Fruit fly (Drosophila melanogaster) whole organism, embryonic: ENCODE data around the gene Tsf2.

Experiments used
- Antp ChIP-seq: fragments of 200-800 bp; sonication (Bioruptor generic); optimal IDR thresholded peaks from 3 replicates; lab custom pipeline; 2016; ENCODE audit warnings: missing biosample characterization, missing genetic modification characterization
- Bgb ChIP-seq: fragments of 200-800 bp; sonication (Bioruptor generic); IDR thresholded peaks from 2 replicates; pipeline ENCODE4 v1.3.6; 2022; ENCODE audit warnings: missing biosample characterization, missing genetic modification characterization; ENCODE audit not compliant: partially characterized antibody
- Bteb2 ChIP-seq: fragments of 200-800 bp; sonication (Bioruptor generic); optimal IDR thresholded peaks from 2 replicates; lab custom pipeline; 2016; ENCODE audit warnings: missing biosample characterization, missing genetic modification characterization
- CG10959 ChIP-seq: fragments of 200-800 bp; sonication (Bioruptor generic); IDR thresholded peaks from 2 replicates; pipeline ENCODE4 v1.3.6; 2022; ENCODE audit warnings: missing biosample characterization, missing genetic modification characterization
- CG10979 ChIP-seq: fragments of 200-800 bp; sonication (Bioruptor generic); optimal IDR thresholded peaks from 2 replicates; lab custom pipeline; 2018; ENCODE audit warnings: missing biosample characterization, mild to moderate bottlenecking, missing genetic modification characterization, moderate library complexity
- CG12299 ChIP-seq: fragments of 200-800 bp; sonication (Bioruptor generic); optimal IDR thresholded peaks from 2 replicates; lab custom pipeline; 2018; ENCODE audit warnings: missing biosample characterization, mild to moderate bottlenecking, missing genetic modification characterization
- CG1529 ChIP-seq: fragments of 200-800 bp; sonication (Bioruptor generic); optimal IDR thresholded peaks from 3 replicates; lab custom pipeline; 2018; ENCODE audit warnings: missing biosample characterization, missing genetic modification characterization
- CG30403 ChIP-seq: fragments of 200-800 bp; sonication (Bioruptor generic); optimal IDR thresholded peaks from 3 replicates; lab custom pipeline; 2016; ENCODE audit warnings: missing biosample characterization, missing genetic modification characterization
- CG33557 ChIP-seq: fragments of 200-800 bp; sonication (Bioruptor generic); optimal IDR thresholded peaks from 2 replicates; lab custom pipeline; 2019; ENCODE audit warnings: missing biosample characterization, mild to moderate bottlenecking, missing genetic modification characterization, moderate library complexity
- CG4404 ChIP-seq: fragments of 200-800 bp; sonication (Bioruptor generic); IDR thresholded peaks from 2 replicates; pipeline ENCODE4 v1.3.6; 2022; ENCODE audit warnings: missing biosample characterization, missing genetic modification characterization
- CG5180 ChIP-seq: fragments of 200-800 bp; sonication (Bioruptor generic); optimal IDR thresholded peaks from 3 replicates; lab custom pipeline; 2017; ENCODE audit warnings: missing biosample characterization, missing genetic modification characterization, mild to moderate bottlenecking, moderate library complexity, missing genetic modification reagents
- CG5245 ChIP-seq: fragments of 200-800 bp; sonication (Bioruptor generic); optimal IDR thresholded peaks from 3 replicates; lab custom pipeline; 2016; ENCODE audit warnings: missing biosample characterization, missing genetic modification characterization
- CG7271 ChIP-seq: fragments of 200-800 bp; sonication (Bioruptor generic); optimal IDR thresholded peaks from 2 replicates; lab custom pipeline; 2018; ENCODE audit warnings: missing biosample characterization, mild to moderate bottlenecking, missing genetic modification characterization, moderate library complexity
- CG7745 ChIP-seq: fragments of 200-800 bp; sonication (Bioruptor generic); optimal IDR thresholded peaks from 2 replicates; lab custom pipeline; 2018; ENCODE audit warnings: missing biosample characterization, mild to moderate bottlenecking, missing genetic modification characterization, moderate library complexity
- CG8944 ChIP-seq: fragments of 200-800 bp; sonication (Bioruptor generic); optimal IDR thresholded peaks from 3 replicates; lab custom pipeline; 2016; ENCODE audit warnings: missing biosample characterization, missing genetic modification characterization
- Camta ChIP-seq: fragments of 200-800 bp; sonication (Bioruptor generic); optimal IDR thresholded peaks from 2 replicates; lab custom pipeline; 2016; ENCODE audit warnings: missing biosample characterization, missing genetic modification characterization
- Dfd ChIP-seq, 2 experiments: fragments of >200 bp; optimal IDR thresholded peaks; 2 replicates each; lab custom pipeline; 2017; ENCODE audit warnings: missing biosample characterization in 2 of 2, missing genetic modification characterization in 2 of 2
- Dp ChIP-seq: fragments of 200-800 bp; sonication (Bioruptor generic); optimal IDR thresholded peaks from 2 replicates; lab custom pipeline; 2018; ENCODE audit warnings: missing biosample characterization, mild to moderate bottlenecking, missing genetic modification characterization, moderate library complexity
- GATAe ChIP-seq: fragments of 200-800 bp; sonication (Bioruptor generic); conservative IDR thresholded peaks from 2 replicates; pipeline ENCODE4 v1.3.6; 2022; ENCODE audit warnings: missing biosample characterization, missing genetic modification characterization
- Gug ChIP-seq: fragments of 200-800 bp; sonication (Bioruptor generic); IDR thresholded peaks from 4 replicates; pipeline ENCODE4 v1.3.6; 2022; ENCODE audit warnings: missing biosample characterization, missing genetic modification characterization
- HLHmδ ChIP-seq: fragments of 200-800 bp; sonication (Bioruptor generic); optimal IDR thresholded peaks from 2 replicates; lab custom pipeline; 2018; ENCODE audit warnings: missing biosample characterization, mild to moderate bottlenecking, missing genetic modification characterization, moderate library complexity
- Kr ChIP-seq: fragments of 200-800 bp; sonication (Bioruptor generic); optimal IDR thresholded peaks from 2 replicates; lab custom pipeline; 2017; ENCODE audit warnings: missing biosample characterization, mild to moderate bottlenecking, missing genetic modification characterization
- Lhr ChIP-seq: fragments of 200-800 bp; sonication (Bioruptor generic); optimal IDR thresholded peaks from 3 replicates; lab custom pipeline; 2017; ENCODE audit warnings: mild to moderate bottlenecking, missing biosample characterization, missing genetic modification reagents, missing genetic modification characterization
- MESR4 ChIP-seq: fragments of 200-800 bp; sonication (Bioruptor generic); optimal IDR thresholded peaks from 2 replicates; lab custom pipeline; 2018; ENCODE audit warnings: missing biosample characterization, mild to moderate bottlenecking, missing genetic modification characterization, moderate library complexity
- Mad ChIP-seq: fragments of 200-800 bp; sonication (Bioruptor generic); optimal IDR thresholded peaks from 2 replicates; lab custom pipeline; 2016; ENCODE audit warnings: missing biosample characterization, missing genetic modification characterization
- Max ChIP-seq: fragments of 200-800 bp; sonication (Bioruptor generic); optimal IDR thresholded peaks from 2 replicates; lab custom pipeline; 2016; ENCODE audit warnings: missing biosample characterization, mild to moderate bottlenecking, missing genetic modification characterization
- Ptx1 ChIP-seq: fragments of 200-800 bp; sonication (Bioruptor generic); IDR thresholded peaks from 2 replicates; pipeline ENCODE4 v1.3.6; 2022; ENCODE audit warnings: missing biosample characterization, missing genetic modification characterization
- TFAM ChIP-seq: fragments of 200-800 bp; sonication (Bioruptor generic); optimal IDR thresholded peaks from 2 replicates; lab custom pipeline; 2017; ENCODE audit warnings: missing biosample characterization, missing genetic modification characterization, inconsistent platforms
- YL-1 ChIP-seq: fragments of 200-800 bp; sonication (Bioruptor generic); optimal IDR thresholded peaks from 3 replicates; lab custom pipeline; 2017; ENCODE audit warnings: missing biosample characterization, mild to moderate bottlenecking, missing genetic modification characterization
- ase ChIP-seq: fragments of 200-800 bp; sonication (Bioruptor generic); IDR thresholded peaks from 3 replicates; pipeline ENCODE4 v1.3.6; 2022; ENCODE audit warnings: missing biosample characterization, missing genetic modification characterization
- ato ChIP-seq: fragments of 200-800 bp; sonication (Bioruptor generic); IDR thresholded peaks from 2 replicates; pipeline ENCODE4 v1.3.6; 2022; ENCODE audit warnings: missing biosample characterization, missing genetic modification characterization; ENCODE audit not compliant: partially characterized antibody
- chif ChIP-seq, 2 experiments: fragments of 200-800 bp; sonication (Bioruptor generic); optimal IDR thresholded peaks; 3 replicates each; lab custom pipeline; 2016; ENCODE audit warnings: missing biosample characterization in 2 of 2, missing genetic modification characterization in 2 of 2
- chm ChIP-seq: fragments of 200-800 bp; sonication (Bioruptor generic); IDR thresholded peaks from 2 replicates; pipeline ENCODE4 v1.3.6; 2022; ENCODE audit warnings: missing biosample characterization, missing genetic modification characterization
- dan ChIP-seq: fragments of 200-800 bp; sonication (Bioruptor generic); IDR thresholded peaks from 2 replicates; pipeline ENCODE4 v1.3.6; 2022; ENCODE audit warnings: missing biosample characterization, missing genetic modification characterization
- ewg ChIP-seq: fragments of 200-800 bp; sonication (Bioruptor generic); optimal IDR thresholded peaks from 3 replicates; lab custom pipeline; 2017; ENCODE audit warnings: mild to moderate bottlenecking, missing biosample characterization, missing genetic modification reagents, missing genetic modification characterization
- gce ChIP-seq: fragments of 200-800 bp; sonication (Bioruptor generic); IDR thresholded peaks from 3 replicates; pipeline ENCODE4 v1.3.6; 2022; ENCODE audit warnings: missing biosample characterization, missing genetic modification characterization
- gcm2 ChIP-seq: fragments of 200-800 bp; sonication (Bioruptor generic); optimal IDR thresholded peaks from 2 replicates; lab custom pipeline; 2016; ENCODE audit warnings: missing biosample characterization, missing genetic modification characterization
- her ChIP-seq: fragments of 200-800 bp; sonication (Bioruptor generic); optimal IDR thresholded peaks from 2 replicates; lab custom pipeline; 2016; ENCODE audit warnings: missing biosample characterization, missing genetic modification characterization
- hth ChIP-seq: fragments of >200 bp; optimal IDR thresholded peaks from 2 replicates; lab custom pipeline; 2017; ENCODE audit warnings: inconsistent platforms
- kni ChIP-seq: fragments of 200-800 bp; sonication (Bioruptor generic); optimal IDR thresholded peaks from 3 replicates; lab custom pipeline; 2017; ENCODE audit warnings: mild to moderate bottlenecking, missing biosample characterization, missing genetic modification reagents, missing genetic modification characterization
- nau ChIP-seq: fragments of 200-800 bp; sonication (Bioruptor generic); optimal IDR thresholded peaks from 3 replicates; lab custom pipeline; 2017; ENCODE audit warnings: missing biosample characterization, mild to moderate bottlenecking, missing genetic modification characterization, missing genetic modification reagents
- onecut ChIP-seq: fragments of 200-800 bp; sonication (Bioruptor generic); IDR thresholded peaks from 2 replicates; pipeline ENCODE4 v1.3.6; 2022; ENCODE audit warnings: missing biosample characterization, missing genetic modification characterization
- sd ChIP-seq: fragments of 200-800 bp; sonication (Bioruptor generic); optimal IDR thresholded peaks from 3 replicates; lab custom pipeline; 2018; ENCODE audit warnings: missing biosample characterization, mild to moderate bottlenecking, missing genetic modification characterization, moderate library complexity
- sima ChIP-seq: fragments of 200-800 bp; sonication (Bioruptor generic); optimal IDR thresholded peaks from 2 replicates; lab custom pipeline; 2016; ENCODE audit warnings: missing biosample characterization, missing genetic modification characterization
- sisA ChIP-seq: fragments of 200-800 bp; sonication (Bioruptor generic); IDR thresholded peaks from 2 replicates; pipeline ENCODE4 v1.3.6; 2022; ENCODE audit warnings: missing biosample characterization, missing genetic modification characterization
- slp2 ChIP-seq: fragments of 200-800 bp; sonication (Bioruptor generic); optimal IDR thresholded peaks from 2 replicates; lab custom pipeline; 2016; ENCODE audit warnings: missing biosample characterization, missing genetic modification characterization
- tin ChIP-seq: fragments of 200-800 bp; sonication (Bioruptor generic); optimal IDR thresholded peaks from 3 replicates; lab custom pipeline; 2016; ENCODE audit warnings: missing biosample characterization, missing genetic modification characterization
- tll ChIP-seq, 2 experiments: fragments of 200-800 bp in 1 of 2; fragments of >200 bp in 1 of 2; sonication (Bioruptor generic) in 1 of 2; optimal IDR thresholded peaks; 2 replicates each; lab custom pipeline; 2017 to 2019; ENCODE audit warnings: missing biosample characterization in 2 of 2, missing genetic modification characterization in 2 of 2, mild to moderate bottlenecking in 1 of 2, moderate library complexity in 1 of 2
- vvl ChIP-seq: fragments of 200-800 bp; sonication (Bioruptor generic); IDR thresholded peaks from 2 replicates; pipeline ENCODE4 v1.3.6; 2022; ENCODE audit warnings: missing biosample characterization, missing genetic modification characterization
- wdn ChIP-seq: fragments of 200-800 bp; sonication (Bioruptor generic); IDR thresholded peaks from 2 replicates; pipeline ENCODE4 v1.3.6; 2022; ENCODE audit warnings: missing biosample characterization, missing genetic modification characterization
- yki ChIP-seq: fragments of >200 bp; optimal IDR thresholded peaks from 3 replicates; lab custom pipeline; 2018

The Tsf2 gene

dm6 chr3L:12572366-12572765 lies 38.8 kb upstream of the Tsf2 start, which contains the start of gene sowah (continued):
- TF ChIP-seq CG30403 (GFP tag; lab: Kevin White, UChicago): peak; percentile 4
- TF ChIP-seq ase: peak; percentile 66; the same call in 2 of the 3 replicates
- TF ChIP-seq vvl (GFP tag; lab: Robert Waterston, UW): peak; percentile 65; the same call in 1 of the 2 replicates
- TF ChIP-seq hth: no peak
- TF ChIP-seq MESR4 (GFP tag; lab: Kevin White, UChicago): peak; percentile 67
- TF ChIP-seq slp2 (GFP tag; lab: Kevin White, UChicago): peak; percentile 25
- TF ChIP-seq sisA (GFP tag; lab: Robert Waterston, UW): no peak; the same call in 1 of the 2 replicates
- TF ChIP-seq CG10959 (GFP tag; lab: Robert Waterston, UW): peak; percentile 7; the same call in 1 of the 2 replicates
- peak; percentile 10 for TF ChIP-seq CG5245 (GFP tag; lab: Kevin White, UChicago)
- peak; percentile 60 for TF ChIP-seq Max (GFP tag; lab: Kevin White, UChicago)
- no peak for TF ChIP-seq Kr (GFP tag; lab: Kevin White, UChicago)
- TF ChIP-seq gce: no peak
- peak; percentile 48; the same call in 1 of the 2 replicates for TF ChIP-seq ato (GFP tag; lab: Robert Waterston, UW)
- TF ChIP-seq onecut: no peak
- peak; percentile 11 for TF ChIP-seq Bteb2 (GFP tag; lab: Kevin White, UChicago)
- TF ChIP-seq Bgb (GFP tag; lab: Robert Waterston, UW): peak; percentile 25; the same call in 1 of the 2 replicates
- no peak for TF ChIP-seq kni (GFP tag; lab: Kevin White, UChicago)
- TF ChIP-seq CG4404 (GFP tag; lab: Robert Waterston, UW): no peak
- peak; percentile 30 for TF ChIP-seq HLHmδ (GFP tag; lab: Kevin White, UChicago)
- TF ChIP-seq TFAM (GFP tag; lab: Kevin White, UChicago): no peak
- no peak for TF ChIP-seq GATAe (GFP tag; lab: Robert Waterston, UW)
- TF ChIP-seq sima (GFP tag; lab: Kevin White, UChicago): no peak
- no peak for TF ChIP-seq gcm2 (GFP tag; lab: Kevin White, UChicago)
- no peak for TF ChIP-seq Dfd (GFP tag; optimal IDR thresholded peaks at IDR 0.05; lab: Kevin White, UChicago)
- TF ChIP-seq Lhr: peak; percentile 59
- no peak for TF ChIP-seq CG7745 (tag; lab: Kevin White, UChicago)
- peak; percentile 0 for TF ChIP-seq CG33557 (GFP tag; lab: Kevin White, UChicago)
- TF ChIP-seq chm: no peak
- peak; percentile 27 for TF ChIP-seq CG8944 (GFP tag; lab: Kevin White, UChicago)
- TF ChIP-seq yki (lab: Kevin White, UChicago): no peak
- TF ChIP-seq Dp (GFP tag; lab: Kevin White, UChicago): peak; percentile 47
- peak in 1 of 2 experiments; percentile 29 for TF ChIP-seq tll (GFP tag; optimal IDR thresholded peaks at IDR 0.05; lab: Kevin White, UChicago)
- TF ChIP-seq wdn (GFP tag; lab: Robert Waterston, UW): no peak
- peak; percentile 36 for TF ChIP-seq CG10979
- TF ChIP-seq Mad (GFP tag; lab: Kevin White, UChicago): peak; percentile 40
- peak; percentile 87 for TF ChIP-seq sd (tag; lab: Kevin White, UChicago)
- TF ChIP-seq CG1529 (GFP tag; lab: Kevin White, UChicago): no peak
- peak; percentile 27 for TF ChIP-seq Antp (GFP tag; lab: Kevin White, UChicago)
- peak; percentile 74 for TF ChIP-seq Gug (GFP tag; lab: Robert Waterston, UW)
- peak; percentile 18 for TF ChIP-seq CG5180 (GFP tag; lab: Kevin White, UChicago)
- peak; percentile 65 for TF ChIP-seq ewg
- TF ChIP-seq her (GFP tag; lab: Kevin White, UChicago): no peak
- TF ChIP-seq chif (GFP tag; optimal IDR thresholded peaks at IDR 0.05; lab: Kevin White, UChicago): peak; percentile 37 to 79
- peak; percentile 55; the same call in 1 of the 2 replicates for TF ChIP-seq Ptx1 (GFP tag; lab: Robert Waterston, UW)
- TF ChIP-seq nau (GFP tag; lab: Kevin White, UChicago): no peak
- TF ChIP-seq YL-1 (GFP tag; lab: Kevin White, UChicago): peak; percentile 73
- no peak for TF ChIP-seq Camta (GFP tag; lab: Kevin White, UChicago)
- no peak for TF ChIP-seq CG12299 (tag; lab: Kevin White, UChicago)
- peak; percentile 42 for TF ChIP-seq CG7271 (tag; lab: Kevin White, UChicago)
- TF ChIP-seq dan (GFP tag; lab: Robert Waterston, UW): no peak
- TF ChIP-seq tin (GFP tag; lab: Kevin White, UChicago): peak; percentile 39
